Worm (Caenorhabditis elegans) whole organism, mixed stage, embryonic: ENCODE measurements around the gene tkt-1.

ENCODE experiments used
- M03D4.4 ChIP-seq: sonication (generic microtip); optimal IDR thresholded peaks from 2 replicates; lab custom pipeline; 2017; ENCODE audit warnings: mild to moderate bottlenecking, missing genetic modification characterization, missing compliant biosample characterization
- bed-3 ChIP-seq: fragments of 200-800 bp; sonication (Bioruptor generic); optimal IDR thresholded peaks from 3 replicates; lab custom pipeline; 2018; ENCODE audit warnings: mild to moderate bottlenecking, missing genetic modification characterization, moderate library complexity, missing compliant biosample characterization
- blmp-1 ChIP-seq: fragments of 150-350 bp; optimal IDR thresholded peaks from 2 replicates; lab custom pipeline; 2014; ENCODE audit warnings: missing biosample characterization, missing genetic modification characterization
- ceh-39 ChIP-seq: fragments of 150-350 bp; optimal IDR thresholded peaks from 2 replicates; lab custom pipeline; 2014; ENCODE audit warnings: missing biosample characterization, missing genetic modification characterization
- ceh-43 ChIP-seq: fragments of 200-800 bp; sonication (Bioruptor generic); optimal IDR thresholded peaks from 2 replicates; lab custom pipeline; 2018; ENCODE audit warnings: mild to moderate bottlenecking, missing genetic modification characterization, moderate library complexity, missing compliant biosample characterization
- ceh-83 ChIP-seq: fragments of 200-800 bp; sonication (Bioruptor generic); optimal IDR thresholded peaks from 2 replicates; lab custom pipeline; 2018; ENCODE audit warnings: mild to moderate bottlenecking, missing genetic modification characterization, missing compliant biosample characterization
- ces-1 ChIP-seq: fragments of 150-350 bp; optimal IDR thresholded peaks from 2 replicates; lab custom pipeline; 2014; ENCODE audit warnings: missing biosample characterization, missing genetic modification reagents, missing genetic modification characterization
- drap-1 ChIP-seq: fragments of 200-800 bp; sonication (Bioruptor generic); optimal IDR thresholded peaks from 3 replicates; lab custom pipeline; 2018; ENCODE audit warnings: mild to moderate bottlenecking, missing genetic modification characterization, missing compliant biosample characterization
- elt-1 ChIP-seq: sonication (generic microtip); optimal IDR thresholded peaks from 2 replicates; lab custom pipeline; 2017; ENCODE audit warnings: missing genetic modification characterization, mild to moderate bottlenecking, missing compliant biosample characterization, antibody characterized with exemption, moderate library complexity, borderline replicate concordance; ENCODE audit not compliant: insufficient read depth
- elt-3 ChIP-seq: fragments of 150-350 bp; optimal IDR thresholded peaks from 2 replicates; lab custom pipeline; 2014; ENCODE audit warnings: missing biosample characterization, missing genetic modification characterization
- flh-1 ChIP-seq: fragments of 200-800 bp; sonication (Bioruptor generic); optimal IDR thresholded peaks from 2 replicates; lab custom pipeline; 2018; ENCODE audit warnings: mild to moderate bottlenecking, missing genetic modification characterization, moderate library complexity, missing compliant biosample characterization
- ham-2 ChIP-seq: fragments of 200-800 bp; sonication (Bioruptor generic); optimal IDR thresholded peaks from 2 replicates; lab custom pipeline; 2018; ENCODE audit warnings: mild to moderate bottlenecking, missing genetic modification characterization, missing compliant biosample characterization
- hlh-1 ChIP-seq: fragments of 150-350 bp; optimal IDR thresholded peaks from 2 replicates; lab custom pipeline; 2014; ENCODE audit warnings: missing biosample characterization, missing genetic modification reagents, missing genetic modification characterization
- lin-13 ChIP-seq: fragments of 150-350 bp; optimal IDR thresholded peaks from 2 replicates; lab custom pipeline; 2014; ENCODE audit warnings: missing biosample characterization, missing genetic modification characterization
- lin-32 ChIP-seq: fragments of 200-800 bp; sonication (Bioruptor generic); optimal IDR thresholded peaks from 2 replicates; lab custom pipeline; 2018; ENCODE audit warnings: mild to moderate bottlenecking, missing genetic modification characterization, missing compliant biosample characterization
- mab-5 ChIP-seq: fragments of 150-350 bp; optimal IDR thresholded peaks from 2 replicates; lab custom pipeline; 2014; ENCODE audit warnings: missing biosample characterization, missing genetic modification characterization
- mep-1 ChIP-seq: fragments of 150-350 bp; optimal IDR thresholded peaks from 2 replicates; lab custom pipeline; 2017; ENCODE audit warnings: missing biosample characterization, missing genetic modification reagents, missing genetic modification characterization, inconsistent platforms
- nhr-12 ChIP-seq: fragments of 150-350 bp; optimal IDR thresholded peaks from 2 replicates; lab custom pipeline; 2014; ENCODE audit warnings: missing biosample characterization, missing genetic modification characterization
- nhr-2 ChIP-seq: fragments of 150-350 bp; optimal IDR thresholded peaks from 2 replicates; lab custom pipeline; 2014; ENCODE audit warnings: missing biosample characterization, missing genetic modification characterization
- nhr-237 ChIP-seq: fragments of 150-350 bp; optimal IDR thresholded peaks from 2 replicates; lab custom pipeline; 2014; ENCODE audit warnings: missing biosample characterization, missing genetic modification characterization
- nhr-28 ChIP-seq: fragments of 150-350 bp; optimal IDR thresholded peaks from 2 replicates; lab custom pipeline; 2014; ENCODE audit warnings: missing biosample characterization, missing genetic modification characterization
- nhr-76 ChIP-seq: sonication (generic microtip); optimal IDR thresholded peaks from 2 replicates; lab custom pipeline; 2017; ENCODE audit warnings: missing biosample characterization, missing genetic modification characterization
- pha-4 ChIP-seq: fragments of 150-350 bp; optimal IDR thresholded peaks from 2 replicates; lab custom pipeline; 2018; ENCODE audit warnings: missing biosample characterization, missing genetic modification reagents, missing genetic modification characterization
- sem-2 ChIP-seq: fragments of 200-800 bp; sonication (Bioruptor generic); optimal IDR thresholded peaks from 2 replicates; lab custom pipeline; 2018; ENCODE audit warnings: mild to moderate bottlenecking, missing genetic modification characterization, missing compliant biosample characterization
- snpc-4 ChIP-seq: fragments of 150-350 bp; optimal IDR thresholded peaks from 2 replicates; lab custom pipeline; 2014; ENCODE audit warnings: missing biosample characterization, missing genetic modification characterization
- unc-120 ChIP-seq: sonication (generic microtip); optimal IDR thresholded peaks from 2 replicates; lab custom pipeline; 2017; ENCODE audit warnings: missing genetic modification characterization, missing compliant biosample characterization; ENCODE audit not compliant: poor library complexity, severe bottlenecking
- unc-39 ChIP-seq: fragments of 150-350 bp; optimal IDR thresholded peaks from 2 replicates; lab custom pipeline; 2014; ENCODE audit warnings: missing biosample characterization, missing genetic modification characterization
- zip-8 ChIP-seq: fragments of 150-350 bp; optimal IDR thresholded peaks from 2 replicates; lab custom pipeline; 2014; ENCODE audit warnings: missing biosample characterization, missing genetic modification characterization
- ztf-11 ChIP-seq: fragments of 150-350 bp; optimal IDR thresholded peaks from 2 replicates; lab custom pipeline; 2014; ENCODE audit warnings: missing biosample characterization, missing genetic modification characterization

Gene tkt-1

ce11 chrIV:10227534-10227933 is 15.9 kb upstream of the tkt-1 start, which contains the start of gene F01G10.6:
Gene F01G10.6 (minus strand): TSS chrIV:10227634.
- TF ChIP-seq lin-13 (tag; lab: Kevin White, UChicago) (no peak), flh-1 (GFP tag; lab: Kevin White, UChicago) (no peak), ces-1 (GFP tag; lab: Kevin White, UChicago) (no peak), snpc-4 (tag; lab: Kevin White, UChicago) (no peak), M03D4.4 (tag; lab: Kevin White, UChicago) (no peak), ceh-83 (GFP tag; lab: Kevin White, UChicago) (no peak), ham-2 (GFP tag; lab: Kevin White, UChicago) (no peak), pha-4 (tag; lab: Kevin White, UChicago) (no peak), mab-5 (no peak), lin-32 (GFP tag; lab: Kevin White, UChicago) (no peak), zip-8 (tag; lab: Kevin White, UChicago) (no peak), hlh-1 (no peak), ceh-39 (tag; lab: Kevin White, UChicago) (no peak), nhr-237 (tag; lab: Kevin White, UChicago) (no peak), elt-1 (tag; lab: Kevin White, UChicago) (no peak), nhr-76 (tag; lab: Kevin White, UChicago) (no peak), sem-2 (GFP tag; lab: Kevin White, UChicago) (no peak), nhr-12 (no peak)

DNA sequence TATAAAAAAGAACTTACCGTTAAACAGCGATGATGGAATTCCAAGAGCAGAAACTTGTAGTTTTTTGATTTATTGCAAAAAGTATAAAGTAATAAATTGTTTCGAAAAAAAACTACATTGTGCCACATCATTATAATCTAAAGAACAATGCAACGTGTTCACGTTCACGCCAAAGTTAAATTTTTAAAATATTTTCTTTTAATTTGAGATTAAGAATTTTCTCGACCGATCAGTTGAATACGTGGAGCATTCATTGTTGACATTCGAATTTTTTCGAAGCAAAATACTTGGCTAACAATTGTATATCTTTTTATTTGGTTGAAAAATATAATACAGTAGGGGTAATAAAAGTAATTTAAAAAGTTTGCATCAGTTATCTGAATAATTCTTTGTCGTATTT is 12.4 kb upstream of the tkt-1 start, which contains the start of gene F01G10.5:
F01G10.5 (minus strand) TSS at position 101 of the 400 bp plus-strand sequence.
- TF ChIP-seq nhr-2 (tag; lab: Kevin White, UChicago) (no peak), mab-5 (no peak), blmp-1 (no peak), pha-4 (tag; lab: Kevin White, UChicago) (no peak), nhr-76 (tag; lab: Kevin White, UChicago) (no peak)
- TF ChIP-seq, all 35 proteins: peak for 0

- TF ChIP-seq mep-1 (tag; lab: Kevin White, UChicago) = no peak
- TF ChIP-seq lin-13 (tag; lab: Kevin White, UChicago) = no peak
- no peak for TF ChIP-seq pha-4 (tag; lab: Kevin White, UChicago)
- TF ChIP-seq ceh-43 (GFP tag; lab: Kevin White, UChicago) = no peak
- TF ChIP-seq unc-120 (tag; lab: Kevin White, UChicago) = no peak
These were observed 11.0 kb upstream of the tkt-1 start, which contains the start of gene F01G10.4 for ce11 chrIV:10232456-10232855. Gene F01G10.4 (minus strand): TSS chrIV:10232556.

ce11 chrIV:10235279-10235829 is 8.1 kb upstream of the tkt-1 start, which contains the start of gene ech-9:
Gene ech-9 (minus strand): TSS chrIV:10235329.
- no peak for TF ChIP-seq ham-2 (GFP tag; lab: Kevin White, UChicago)
- TF ChIP-seq elt-1 (tag; lab: Kevin White, UChicago) = no peak
- TF ChIP-seq nhr-28 (tag; lab: Kevin White, UChicago) = no peak
- TF ChIP-seq mep-1 (tag; lab: Kevin White, UChicago) = no peak
- TF ChIP-seq unc-39 (tag; lab: Kevin White, UChicago) = no peak

ce11 chrIV:10236106-10236505 is 7.3 kb upstream of the tkt-1 start:
- no peak for TF ChIP-seq nhr-12
- TF ChIP-seq elt-3 (tag; lab: Kevin White, UChicago) = no peak
- no peak for TF ChIP-seq ham-2 (GFP tag; lab: Kevin White, UChicago)
- TF ChIP-seq elt-1 (tag; lab: Kevin White, UChicago) = no peak
- TF ChIP-seq ceh-83 (GFP tag; lab: Kevin White, UChicago) = no peak
- no peak for TF ChIP-seq bed-3 (GFP tag; lab: Kevin White, UChicago)
- no peak for TF ChIP-seq nhr-2 (tag; lab: Kevin White, UChicago)
- TF ChIP-seq zip-8 (tag; lab: Kevin White, UChicago) = no peak
- TF ChIP-seq snpc-4 (tag; lab: Kevin White, UChicago) = no peak
- no peak for TF ChIP-seq ceh-43 (GFP tag; lab: Kevin White, UChicago)
- TF ChIP-seq lin-13 (tag; lab: Kevin White, UChicago) = no peak
- TF ChIP-seq ceh-39 (tag; lab: Kevin White, UChicago) = no peak
- no peak for TF ChIP-seq ztf-11 (tag; lab: Kevin White, UChicago)
- TF ChIP-seq drap-1 (GFP tag; lab: Kevin White, UChicago) = no peak
- TF ChIP-seq mab-5 = no peak
